Comparison of ENCODE assay signal across 1 fruit fly cellular context in the genomic region with DNA sequence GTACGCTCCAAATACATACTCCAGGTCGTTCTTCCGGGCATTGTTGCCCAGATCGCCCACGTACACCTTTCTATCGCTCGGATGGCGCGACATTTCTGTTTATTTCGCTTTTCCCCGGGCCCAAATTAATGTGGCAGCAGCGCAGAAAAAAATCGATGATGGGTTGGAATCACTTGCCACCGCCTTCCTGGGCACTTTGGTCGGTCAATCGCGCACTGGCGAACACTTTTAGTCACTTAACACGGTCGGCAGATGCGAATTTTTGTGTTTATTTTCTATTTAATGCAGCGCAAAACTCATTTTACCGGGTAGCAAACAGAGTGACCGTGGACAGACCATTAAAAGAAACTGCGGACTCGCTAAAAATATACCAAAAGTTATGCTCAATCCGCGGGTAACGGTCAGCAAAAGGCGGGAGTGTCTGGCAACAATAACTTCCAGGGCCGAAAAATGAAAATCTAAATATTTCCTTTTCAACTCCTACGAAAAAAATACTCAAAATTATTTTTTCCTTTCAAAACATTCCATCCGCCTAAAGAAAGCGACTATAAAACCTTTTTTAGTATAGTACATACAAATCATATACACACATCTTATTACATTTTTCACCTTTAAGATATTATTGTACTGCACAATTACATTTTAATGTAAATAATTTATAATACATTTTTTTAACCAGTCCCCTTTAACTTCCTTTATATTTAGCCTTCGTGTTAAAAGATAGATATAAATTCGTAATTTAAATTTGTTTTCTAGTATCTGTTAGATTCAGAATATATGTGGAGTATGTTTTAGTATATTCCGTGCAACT.
A peak's percentile ranks its signal among the peaks of the same experiment; 100 is the strongest.
TF ChIP-seq lines count a peak whose summit lies in the region.

Gene x16 (minus strand): TSS at position 361 of the 811 bp plus-strand sequence.

TF ChIP-seq in whole organism, embryonic, 481 proteins besides CTCF, POLR2A, EP300 and RAD21 (continued from another document and continues in another):
- TF ChIP-seq Pdp1 (GFP tag; optimal IDR thresholded peaks at IDR 0.05; lab: Kevin White, UChicago) = no peak
- no peak for TF ChIP-seq odd (GFP tag; optimal IDR thresholded peaks at IDR 0.05; lab: Kevin White, UChicago)
- TF ChIP-seq CG30403 (GFP tag; optimal IDR thresholded peaks at IDR 0.05; lab: Kevin White, UChicago) = peak; percentile 10
- TF ChIP-seq CG4617 (GFP tag; optimal IDR thresholded peaks at IDR 0.05; lab: Kevin White, UChicago; ENCODE audit: borderline replicate concordance) = peak; percentile 45
- no peak for TF ChIP-seq ftz-f1 (GFP tag; optimal IDR thresholded peaks at IDR 0.05; lab: Kevin White, UChicago)
- TF ChIP-seq btn (GFP tag; optimal IDR thresholded peaks at IDR 0.05; lab: Kevin White, UChicago) = no peak
- TF ChIP-seq CG1832 (GFP tag; optimal IDR thresholded peaks at IDR 0.05; lab: Kevin White, UChicago) = no peak
- TF ChIP-seq CG13894 (tag; optimal IDR thresholded peaks at IDR 0.05; lab: Kevin White, UChicago) = no peak
- no peak for TF ChIP-seq CG17829 (tag; optimal IDR thresholded peaks at IDR 0.05; lab: Kevin White, UChicago)
- no peak for TF ChIP-seq CG14050 (GFP tag; IDR thresholded peaks at IDR 0.05; lab: Robert Waterston, UW)
- no peak for TF ChIP-seq CG17612 (GFP tag; IDR thresholded peaks at IDR 0.05; lab: Robert Waterston, UW)
- TF ChIP-seq ci (GFP tag; IDR thresholded peaks at IDR 0.05; lab: Robert Waterston, UW) = no peak
- no peak for TF ChIP-seq Bdp1 (GFP tag; optimal IDR thresholded peaks at IDR 0.05; lab: Kevin White, UChicago)
- TF ChIP-seq unc-4 (GFP tag; IDR thresholded peaks at IDR 0.05; lab: Robert Waterston, UW; ENCODE audit: partially characterized antibody) = no peak
- TF ChIP-seq BtbVII (GFP tag; optimal IDR thresholded peaks at IDR 0.05; lab: Kevin White, UChicago) = no peak
- TF ChIP-seq CG11085 (GFP tag; IDR thresholded peaks at IDR 0.05; lab: Robert Waterston, UW) = no peak
- TF ChIP-seq ssp (GFP tag; IDR thresholded peaks at IDR 0.05; lab: Robert Waterston, UW) = 0 out of 2 replicates have a peak, but pooled peaks have one; percentile 14
- no peak for TF ChIP-seq sima (GFP tag; optimal IDR thresholded peaks at IDR 0.05; lab: Kevin White, UChicago)
- no peak for TF ChIP-seq CG3065 (GFP tag; optimal IDR thresholded peaks at IDR 0.05; lab: Kevin White, UChicago)
- no peak for TF ChIP-seq gsb (GFP tag; IDR thresholded peaks at IDR 0.05; lab: Robert Waterston, UW)
- TF ChIP-seq CG2199 (GFP tag; IDR thresholded peaks at IDR 0.05; lab: Robert Waterston, UW) = no peak
- TF ChIP-seq CG12104 (GFP tag; optimal IDR thresholded peaks at IDR 0.05; lab: Kevin White, UChicago) = no peak
- no peak for TF ChIP-seq CG2116 (GFP tag; optimal IDR thresholded peaks at IDR 0.05; lab: Kevin White, UChicago)
- TF ChIP-seq Max (GFP tag; optimal IDR thresholded peaks at IDR 0.05; lab: Kevin White, UChicago) = no peak
- no peak for TF ChIP-seq CG7357 (GFP tag; IDR thresholded peaks at IDR 0.05; lab: Robert Waterston, UW)
- TF ChIP-seq lbe (GFP tag; optimal IDR thresholded peaks at IDR 0.05; lab: Kevin White, UChicago) = no peak
- no peak for TF ChIP-seq psq (GFP tag; optimal IDR thresholded peaks at IDR 0.05; lab: Kevin White, UChicago)
- TF ChIP-seq nmo (GFP tag; optimal IDR thresholded peaks at IDR 0.05; lab: Kevin White, UChicago) = peak; percentile 30
- TF ChIP-seq al (GFP tag; IDR thresholded peaks at IDR 0.05; lab: Robert Waterston, UW) = no peak
- TF ChIP-seq lmd (GFP tag; IDR thresholded peaks at IDR 0.05; lab: Robert Waterston, UW) = no peak
- TF ChIP-seq CG11398 (GFP tag; optimal IDR thresholded peaks at IDR 0.05; lab: Kevin White, UChicago) = no peak
- TF ChIP-seq ab (GFP tag; optimal IDR thresholded peaks at IDR 0.05; lab: Kevin White, UChicago) = no peak
- no peak for TF ChIP-seq CG3407 (GFP tag; optimal IDR thresholded peaks at IDR 0.05; lab: Kevin White, UChicago)
- no peak for TF ChIP-seq p53 (GFP tag; optimal IDR thresholded peaks at IDR 0.05; lab: Kevin White, UChicago)
- TF ChIP-seq H15 (GFP tag; IDR thresholded peaks at IDR 0.05; lab: Robert Waterston, UW) = no peak
- TF ChIP-seq Neu2 (GFP tag; optimal IDR thresholded peaks at IDR 0.05; lab: Kevin White, UChicago; ENCODE audit: borderline replicate concordance) = no peak
- no peak for TF ChIP-seq zfh1 (GFP tag; IDR thresholded peaks at IDR 0.05; lab: Robert Waterston, UW)
- no peak for TF ChIP-seq CG5245 (GFP tag; optimal IDR thresholded peaks at IDR 0.05; lab: Kevin White, UChicago)
- TF ChIP-seq fd102C (GFP tag; optimal IDR thresholded peaks at IDR 0.05; lab: Kevin White, UChicago) = no peak
- TF ChIP-seq CG10543 (GFP tag; optimal IDR thresholded peaks at IDR 0.05; lab: Kevin White, UChicago) = no peak
- TF ChIP-seq Blimp-1 (GFP tag; optimal IDR thresholded peaks at IDR 0.05; lab: Kevin White, UChicago) = no peak
- TF ChIP-seq repo (GFP tag; optimal IDR thresholded peaks at IDR 0.05; lab: Kevin White, UChicago) = no peak
- TF ChIP-seq CrebB (tag; optimal IDR thresholded peaks at IDR 0.05; lab: Kevin White, UChicago) = no peak
- TF ChIP-seq CG17568 (GFP tag; optimal IDR thresholded peaks at IDR 0.05; lab: Kevin White, UChicago) = no peak
- TF ChIP-seq Drgx (GFP tag; IDR thresholded peaks at IDR 0.05; lab: Robert Waterston, UW) = no peak
- no peak for TF ChIP-seq slp2 (GFP tag; optimal IDR thresholded peaks at IDR 0.05; lab: Kevin White, UChicago)
- no peak for TF ChIP-seq gce (GFP tag; IDR thresholded peaks at IDR 0.05; lab: Robert Waterston, UW)
- no peak for TF ChIP-seq CG16779 (GFP tag; IDR thresholded peaks at IDR 0.05; lab: Robert Waterston, UW)
- TF ChIP-seq HLH3B (GFP tag; IDR thresholded peaks at IDR 0.05; lab: Robert Waterston, UW) = no peak
- TF ChIP-seq Ssrp (tag; optimal IDR thresholded peaks at IDR 0.05; lab: Kevin White, UChicago) = no peak
- TF ChIP-seq CG17912 (GFP tag; optimal IDR thresholded peaks at IDR 0.05; lab: Kevin White, UChicago) = no peak
- TF ChIP-seq Bteb2 (GFP tag; optimal IDR thresholded peaks at IDR 0.05; lab: Kevin White, UChicago) = no peak
- no peak for TF ChIP-seq CG15601 (tag; optimal IDR thresholded peaks at IDR 0.05; lab: Kevin White, UChicago)
- no peak for TF ChIP-seq exex (tag; optimal IDR thresholded peaks at IDR 0.05; lab: Kevin White, UChicago)
- TF ChIP-seq Jarid2 (GFP tag; optimal IDR thresholded peaks at IDR 0.05; lab: Kevin White, UChicago) = no peak
- TF ChIP-seq cwo (GFP tag; optimal IDR thresholded peaks at IDR 0.05; lab: Kevin White, UChicago) = no peak
- no peak for TF ChIP-seq CG7271 (tag; optimal IDR thresholded peaks at IDR 0.05; lab: Kevin White, UChicago)
- TF ChIP-seq vvl (GFP tag; IDR thresholded peaks at IDR 0.05; lab: Robert Waterston, UW) = no peak; the same call in 1 of the 2 replicates
- no peak for TF ChIP-seq CG7839 (tag; optimal IDR thresholded peaks at IDR 0.05; lab: Kevin White, UChicago)
- no peak for TF ChIP-seq Eip74EF (GFP tag; optimal IDR thresholded peaks at IDR 0.05; lab: Kevin White, UChicago)
- TF ChIP-seq Camta (GFP tag; optimal IDR thresholded peaks at IDR 0.05; lab: Kevin White, UChicago) = no peak
- TF ChIP-seq CG11695 (GFP tag; IDR thresholded peaks at IDR 0.05; lab: Robert Waterston, UW) = no peak
- no peak for TF ChIP-seq CG6254 (GFP tag; optimal IDR thresholded peaks at IDR 0.05; lab: Kevin White, UChicago)
- no peak for TF ChIP-seq CG1024 (GFP tag; IDR thresholded peaks at IDR 0.05; lab: Robert Waterston, UW)
- TF ChIP-seq nom (GFP tag; optimal IDR thresholded peaks at IDR 0.05; lab: Kevin White, UChicago) = no peak
- TF ChIP-seq pum (GFP tag; optimal IDR thresholded peaks at IDR 0.05; lab: Kevin White, UChicago) = no peak
- TF ChIP-seq phol (tag; optimal IDR thresholded peaks at IDR 0.05; lab: Kevin White, UChicago) = no peak
- no peak for TF ChIP-seq CG2712 (tag; optimal IDR thresholded peaks at IDR 0.05; lab: Kevin White, UChicago)
- TF ChIP-seq eyg (GFP tag; optimal IDR thresholded peaks at IDR 0.05; lab: Kevin White, UChicago) = no peak
- TF ChIP-seq MBD-R2 (GFP tag; IDR thresholded peaks at IDR 0.05; lab: Robert Waterston, UW) = peak; percentile 39
- no peak for TF ChIP-seq fru (optimal IDR thresholded peaks at IDR 0.05; lab: Kevin White, UChicago)
- no peak for TF ChIP-seq CG43689 (GFP tag; IDR thresholded peaks at IDR 0.05; lab: Robert Waterston, UW)
- TF ChIP-seq ind (GFP tag; optimal IDR thresholded peaks at IDR 0.05; lab: Kevin White, UChicago) = no peak
- no peak for TF ChIP-seq CG6272 (GFP tag; IDR thresholded peaks at IDR 0.05; lab: Robert Waterston, UW)
- TF ChIP-seq CG7745 (tag; optimal IDR thresholded peaks at IDR 0.05; lab: Kevin White, UChicago) = no peak
- TF ChIP-seq slou (GFP tag; optimal IDR thresholded peaks at IDR 0.05; lab: Kevin White, UChicago) = no peak
- no peak for TF ChIP-seq wek (GFP tag; optimal IDR thresholded peaks at IDR 0.05; lab: Kevin White, UChicago)
- no peak for TF ChIP-seq CG7372 (GFP tag; IDR thresholded peaks at IDR 0.05; lab: Robert Waterston, UW)
- no peak for TF ChIP-seq CG8944 (GFP tag; optimal IDR thresholded peaks at IDR 0.05; lab: Kevin White, UChicago)
- no peak for TF ChIP-seq CG18764 (GFP tag; optimal IDR thresholded peaks at IDR 0.05; lab: Kevin White, UChicago)
- no peak for TF ChIP-seq CG31365 (tag; optimal IDR thresholded peaks at IDR 0.05; lab: Kevin White, UChicago)
- TF ChIP-seq hth (optimal IDR thresholded peaks at IDR 0.05; lab: Kevin White, UChicago) = no peak
- TF ChIP-seq Dp (GFP tag; optimal IDR thresholded peaks at IDR 0.05; lab: Kevin White, UChicago) = peak; percentile 51
- TF ChIP-seq Atf6 (GFP tag; IDR thresholded peaks at IDR 0.05; lab: Robert Waterston, UW) = no peak
- TF ChIP-seq Oaz (GFP tag; IDR thresholded peaks at IDR 0.05; lab: Robert Waterston, UW) = no peak
- TF ChIP-seq schlank (tag; optimal IDR thresholded peaks at IDR 0.05; lab: Kevin White, UChicago) = no peak
- no peak for TF ChIP-seq hbn (GFP tag; IDR thresholded peaks at IDR 0.05; lab: Robert Waterston, UW; ENCODE audit: partially characterized antibody)
- TF ChIP-seq sqz (GFP tag; optimal IDR thresholded peaks at IDR 0.05; lab: Kevin White, UChicago) = no peak
- no peak for TF ChIP-seq H2.0 (GFP tag; IDR thresholded peaks at IDR 0.05; lab: Robert Waterston, UW)
- no peak for TF ChIP-seq rib (GFP tag; IDR thresholded peaks at IDR 0.05; lab: Robert Waterston, UW)
- no peak for TF ChIP-seq CG6765 (GFP tag; optimal IDR thresholded peaks at IDR 0.05; lab: Kevin White, UChicago)
- TF ChIP-seq CG4424 (GFP tag; optimal IDR thresholded peaks at IDR 0.05; lab: Kevin White, UChicago) = peak; percentile 23
- TF ChIP-seq B-H1 (GFP tag; IDR thresholded peaks at IDR 0.05; lab: Robert Waterston, UW) = no peak
- TF ChIP-seq so (GFP tag; IDR thresholded peaks at IDR 0.05; lab: Robert Waterston, UW) = no peak
- TF ChIP-seq pros (GFP tag; optimal IDR thresholded peaks at IDR 0.05; lab: Kevin White, UChicago) = no peak
- TF ChIP-seq CG13775 (GFP tag; optimal IDR thresholded peaks at IDR 0.05; lab: Kevin White, UChicago) = no peak
- TF ChIP-seq Stat92E (GFP tag; optimal IDR thresholded peaks at IDR 0.05; lab: Kevin White, UChicago) = no peak
- TF ChIP-seq tgo (GFP tag; IDR thresholded peaks at IDR 0.05; lab: Robert Waterston, UW) = no peak
- peak; percentile 10 for TF ChIP-seq Med (GFP tag; lab: Kevin White, UChicago)
- peak; percentile 8 for TF ChIP-seq B-H2 (GFP tag; optimal IDR thresholded peaks at IDR 0.05; lab: Kevin White, UChicago)
- TF ChIP-seq CG15011 (GFP tag; optimal IDR thresholded peaks at IDR 0.05; lab: Kevin White, UChicago) = no peak
- TF ChIP-seq Nf-YA (GFP tag; IDR thresholded peaks at IDR 0.05; lab: Robert Waterston, UW) = no peak
- no peak for TF ChIP-seq CG3726 (GFP tag; IDR thresholded peaks at IDR 0.05; lab: Robert Waterston, UW)
- no peak for TF ChIP-seq seq (GFP tag; IDR thresholded peaks at IDR 0.05; lab: Robert Waterston, UW)
- TF ChIP-seq Sin3A (optimal IDR thresholded peaks at IDR 0.05; lab: Kevin White, UChicago) = peak; percentile 76
- no peak for TF ChIP-seq CG6791 (GFP tag; IDR thresholded peaks at IDR 0.05; lab: Robert Waterston, UW; ENCODE audit: partially characterized antibody)
- TF ChIP-seq her (GFP tag; optimal IDR thresholded peaks at IDR 0.05; lab: Kevin White, UChicago) = no peak
- no peak for TF ChIP-seq CG13287 (GFP tag; IDR thresholded peaks at IDR 0.05; lab: Robert Waterston, UW; ENCODE audit: partially characterized antibody)
- no peak for TF ChIP-seq NC2β (GFP tag; optimal IDR thresholded peaks at IDR 0.05; lab: Kevin White, UChicago)
- no peak for TF ChIP-seq MTF-1 (GFP tag; optimal IDR thresholded peaks at IDR 0.05; lab: Kevin White, UChicago; ENCODE audit: borderline replicate concordance)
- no peak for TF ChIP-seq Sox100B (GFP tag; optimal IDR thresholded peaks at IDR 0.05; lab: Kevin White, UChicago)
- TF ChIP-seq CG12219 (GFP tag; optimal IDR thresholded peaks at IDR 0.05; lab: Kevin White, UChicago) = no peak
- peak; percentile 85 for TF ChIP-seq gfzf (GFP tag; optimal IDR thresholded peaks at IDR 0.05; lab: Kevin White, UChicago)
- no peak for TF ChIP-seq Chrac-16 (GFP tag; optimal IDR thresholded peaks at IDR 0.05; lab: Kevin White, UChicago)
- TF ChIP-seq dimm (GFP tag; IDR thresholded peaks at IDR 0.05; lab: Robert Waterston, UW) = no peak
- no peak for TF ChIP-seq HLHmδ (GFP tag; optimal IDR thresholded peaks at IDR 0.05; lab: Kevin White, UChicago)
- no peak for TF ChIP-seq pfk (GFP tag; optimal IDR thresholded peaks at IDR 0.05; lab: Kevin White, UChicago)
- TF ChIP-seq crp (GFP tag; optimal IDR thresholded peaks at IDR 0.05; lab: Kevin White, UChicago) = no peak
- no peak for TF ChIP-seq Doc3 (GFP tag; IDR thresholded peaks at IDR 0.05; lab: Robert Waterston, UW; ENCODE audit: partially characterized antibody)
- no peak for TF ChIP-seq CG2889 (GFP tag; IDR thresholded peaks at IDR 0.05; lab: Robert Waterston, UW)
- 0 out of 3 replicates have a peak, but pooled peaks have one; percentile 2 for TF ChIP-seq Dbx (GFP tag; IDR thresholded peaks at IDR 0.05; lab: Robert Waterston, UW)
- no peak for TF ChIP-seq CG9437 (GFP tag; optimal IDR thresholded peaks at IDR 0.05; lab: Kevin White, UChicago)
- TF ChIP-seq CG12071 (GFP tag; optimal IDR thresholded peaks at IDR 0.05; lab: Kevin White, UChicago) = no peak
- no peak for TF ChIP-seq CG13424 (tag; optimal IDR thresholded peaks at IDR 0.05; lab: Kevin White, UChicago)
- no peak for TF ChIP-seq tio (GFP tag; optimal IDR thresholded peaks at IDR 0.05; lab: Kevin White, UChicago)
- no peak for TF ChIP-seq shn (GFP tag; optimal IDR thresholded peaks at IDR 0.05; lab: Kevin White, UChicago)
- TF ChIP-seq dmrt11E (tag; optimal IDR thresholded peaks at IDR 0.05; lab: Kevin White, UChicago) = no peak
- no peak for TF ChIP-seq CG17328 (GFP tag; IDR thresholded peaks at IDR 0.05; lab: Robert Waterston, UW)
- no peak for TF ChIP-seq CG10321 (GFP tag; IDR thresholded peaks at IDR 0.05; lab: Robert Waterston, UW)
